Fruit fly (Drosophila melanogaster): ENCODE data around the gene CG14050.

Gene CG14050

dm6 chrX:2297428-2298200 is 28.4 kb downstream of the CG14050 start (continued):
- TF ChIP-seq CG9727 (GFP tag; optimal IDR thresholded peaks at IDR 0.05), result peak; percentile 96
- TF ChIP-seq ash1 (GFP tag; optimal IDR thresholded peaks at IDR 0.05), result peak; percentile 92
- TF ChIP-seq BEAF-32 (GFP tag; optimal IDR thresholded peaks at IDR 0.05), result peak; percentile 17
- TF ChIP-seq Dll (GFP tag; IDR thresholded peaks at IDR 0.05; ENCODE audit: partially characterized antibody), result no peak
- peak; percentile 97 for TF ChIP-seq CG11695 (GFP tag; IDR thresholded peaks at IDR 0.05)
- TF ChIP-seq CG6654 (GFP tag; optimal IDR thresholded peaks at IDR 0.05), result peak; percentile 92
- TF ChIP-seq Dip2 (GFP tag; IDR thresholded peaks at IDR 0.05), result peak; percentile 70; the same call in 1 of the 2 replicates
- peak; percentile 96 for TF ChIP-seq vfl (GFP tag; optimal IDR thresholded peaks at IDR 0.05)
- TF ChIP-seq CG12942 (GFP tag; optimal IDR thresholded peaks at IDR 0.05), result peak; percentile 99
- peak; percentile 99 for TF ChIP-seq CG12659 (GFP tag; optimal IDR thresholded peaks at IDR 0.05)
- peak; percentile 97 for TF ChIP-seq CG10462 (GFP tag; optimal IDR thresholded peaks at IDR 0.05)
- TF ChIP-seq wdn (GFP tag; IDR thresholded peaks at IDR 0.05), result peak; percentile 97
- peak; percentile 99 for TF ChIP-seq CG4424 (GFP tag; optimal IDR thresholded peaks at IDR 0.05)
- peak; percentile 94 for TF ChIP-seq sd (tag; optimal IDR thresholded peaks at IDR 0.05)
- TF ChIP-seq schlank (tag; optimal IDR thresholded peaks at IDR 0.05), result peak; percentile 97
- TF ChIP-seq CG12104 (GFP tag; optimal IDR thresholded peaks at IDR 0.05), result peak; percentile 96
- TF ChIP-seq CG31388 (GFP tag; optimal IDR thresholded peaks at IDR 0.05), result peak; percentile 97
- TF ChIP-seq CG17829 (tag; optimal IDR thresholded peaks at IDR 0.05), result peak; percentile 97
- TF ChIP-seq prd (optimal IDR thresholded peaks at IDR 0.05), result no peak
- TF ChIP-seq prd (GFP tag; IDR thresholded peaks at IDR 0.05), result peak; percentile 99
- peak; percentile 92 for TF ChIP-seq CG31224 (GFP tag; IDR thresholded peaks at IDR 0.05)
- peak; percentile 93 for TF ChIP-seq C15 (GFP tag; IDR thresholded peaks at IDR 0.05)
- TF ChIP-seq CG12299 (tag; optimal IDR thresholded peaks at IDR 0.05), result peak; percentile 97
- TF ChIP-seq CG6813 (GFP tag; optimal IDR thresholded peaks at IDR 0.05), result peak; percentile 98
- TF ChIP-seq pzg (GFP tag; optimal IDR thresholded peaks at IDR 0.05), result peak; percentile 33
- peak; percentile 94 for TF ChIP-seq wek (GFP tag; optimal IDR thresholded peaks at IDR 0.05)
- TF ChIP-seq Atf6 (GFP tag; IDR thresholded peaks at IDR 0.05), result peak; percentile 98
- peak; percentile 87 for TF ChIP-seq ham (GFP tag; IDR thresholded peaks at IDR 0.05)
- peak; percentile 98 for TF ChIP-seq ap (GFP tag; IDR thresholded peaks at IDR 0.05)
- TF ChIP-seq dpn (GFP tag; optimal IDR thresholded peaks at IDR 0.05), result peak; percentile 99 to 100
- TF ChIP-seq CG32772 (GFP tag; IDR thresholded peaks at IDR 0.05), result peak; percentile 99
- TF ChIP-seq Dek (tag; optimal IDR thresholded peaks at IDR 0.05), result peak; percentile 99
- TF ChIP-seq CG13287 (GFP tag; IDR thresholded peaks at IDR 0.05; ENCODE audit: partially characterized antibody), result peak; percentile 13; the same call in 1 of the 2 replicates
- peak; percentile 98 for TF ChIP-seq Mrtf (GFP tag; IDR thresholded peaks at IDR 0.05)
- peak; percentile 95 for TF ChIP-seq CG9215 (GFP tag; IDR thresholded peaks at IDR 0.05)
- no peak for TF ChIP-seq sna (GFP tag; IDR thresholded peaks at IDR 0.05; ENCODE audit: partially characterized antibody)
- TF ChIP-seq CG18764 (GFP tag; optimal IDR thresholded peaks at IDR 0.05), result peak; percentile 98
- peak; percentile 97 for TF ChIP-seq CG10959 (GFP tag; IDR thresholded peaks at IDR 0.05)
- TF ChIP-seq crol (GFP tag; IDR thresholded peaks at IDR 0.05), result peak; percentile 98
- TF ChIP-seq MBD-R2 (GFP tag; IDR thresholded peaks at IDR 0.05), result peak; percentile 98
- TF ChIP-seq ara (GFP tag; IDR thresholded peaks at IDR 0.05), result peak; percentile 98
- peak; percentile 98 for TF ChIP-seq CG11247 (GFP tag; IDR thresholded peaks at IDR 0.05)
- TF ChIP-seq Vsx1 (GFP tag; optimal IDR thresholded peaks at IDR 0.05), result peak; percentile 94
- peak; percentile 97 for TF ChIP-seq tio (GFP tag; optimal IDR thresholded peaks at IDR 0.05)
- peak; percentile 98 for TF ChIP-seq Abd-B (GFP tag; optimal IDR thresholded peaks at IDR 0.05)
- peak; percentile 95 for TF ChIP-seq CG16779 (GFP tag; IDR thresholded peaks at IDR 0.05)
- peak; percentile 96 for TF ChIP-seq CG15011 (GFP tag; optimal IDR thresholded peaks at IDR 0.05)
- TF ChIP-seq CG11093 (GFP tag; IDR thresholded peaks at IDR 0.05), result peak; percentile 98
- TF ChIP-seq z (GFP tag; IDR thresholded peaks at IDR 0.05), result peak; percentile 76; the same call in 2 of the 3 replicates
- TF ChIP-seq Spps (tag; optimal IDR thresholded peaks at IDR 0.05), result peak; percentile 94
